Worm (Caenorhabditis elegans): ENCODE data around the gene parg-1.

Gene parg-1

ce11 chrIV:8757729-8758128, 11.7 kb downstream of the parg-1 start:
- no peak for TF ChIP-seq ets-7 (tag; optimal IDR thresholded peaks at IDR 0.05)
- no peak for TF ChIP-seq aly-1 (tag; optimal IDR thresholded peaks at IDR 0.05)
- no peak for TF ChIP-seq tra-4 (tag; optimal IDR thresholded peaks at IDR 0.05)
- TF ChIP-seq sea-1 (GFP tag; conservative IDR thresholded peaks at IDR 0.05), result no peak
- TF ChIP-seq hmg-4 (GFP tag; optimal IDR thresholded peaks at IDR 0.05), result no peak
- no peak for TF ChIP-seq F13C5.2 (tag; optimal IDR thresholded peaks at IDR 0.05)
- no peak for TF ChIP-seq pes-1 (GFP tag; IDR thresholded peaks at IDR 0.05)
- no peak for TF ChIP-seq hmbx-1 (tag; optimal IDR thresholded peaks at IDR 0.05)
- no peak for TF ChIP-seq tbx-37 (GFP tag; conservative IDR thresholded peaks at IDR 0.05)
- no peak for TF ChIP-seq B0310.2 (tag; optimal IDR thresholded peaks at IDR 0.05)
- TF ChIP-seq tbx-11 (GFP tag; IDR thresholded peaks at IDR 0.05), result no peak
- no peak for TF ChIP-seq ceh-13 (GFP tag; optimal IDR thresholded peaks at IDR 0.05)
- no peak for TF ChIP-seq flt-1 (GFP tag; IDR thresholded peaks at IDR 0.05)
- TF ChIP-seq scrt-1 (GFP tag; IDR thresholded peaks at IDR 0.05), result no peak
- TF ChIP-seq ama-1 (optimal IDR thresholded peaks at IDR 0.05), result no peak
- no peak for TF ChIP-seq hnd-1 (tag; optimal IDR thresholded peaks at IDR 0.05)
- no peak for TF ChIP-seq ceh-36 (tag; optimal IDR thresholded peaks at IDR 0.05)

DNA sequence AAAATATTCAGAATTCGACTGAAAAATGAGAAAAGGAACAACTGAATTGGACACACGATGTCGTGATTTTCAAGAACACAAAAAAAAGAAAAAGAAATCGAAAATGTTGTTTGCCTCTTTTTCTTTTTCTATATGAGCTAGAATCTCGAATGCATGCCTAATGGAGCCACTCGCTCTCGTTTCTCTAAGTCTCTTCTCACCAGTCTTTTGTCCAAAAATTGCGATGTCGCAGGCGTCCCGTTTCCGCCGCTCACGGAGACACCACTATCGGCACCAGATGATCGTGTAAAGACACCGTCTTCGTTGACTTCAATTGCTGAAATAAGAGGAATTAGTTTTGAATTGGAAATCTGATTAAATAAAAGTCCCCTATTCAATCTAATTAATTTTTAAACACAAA, 12.6 kb downstream of the parg-1 start:
- TF ChIP-seq ceh-36 (tag; optimal IDR thresholded peaks at IDR 0.05) (no peak), aly-1 (tag; optimal IDR thresholded peaks at IDR 0.05) (no peak), ama-1 (optimal IDR thresholded peaks at IDR 0.05) (no peak), sea-1 (GFP tag; conservative IDR thresholded peaks at IDR 0.05) (no peak), tbx-37 (GFP tag; conservative IDR thresholded peaks at IDR 0.05) (no peak), tbx-11 (GFP tag; IDR thresholded peaks at IDR 0.05) (no peak), scrt-1 (GFP tag; IDR thresholded peaks at IDR 0.05) (no peak), ceh-13 (GFP tag; optimal IDR thresholded peaks at IDR 0.05) (no peak), F13C5.2 (tag; optimal IDR thresholded peaks at IDR 0.05) (no peak), B0310.2 (tag; optimal IDR thresholded peaks at IDR 0.05) (no peak), flt-1 (GFP tag; IDR thresholded peaks at IDR 0.05) (no peak), ets-7 (tag; optimal IDR thresholded peaks at IDR 0.05) (no peak), pes-1 (GFP tag; IDR thresholded peaks at IDR 0.05) (no peak)

- TF ChIP-seq flt-1 (GFP tag; IDR thresholded peaks at IDR 0.05), result no peak
- no peak for TF ChIP-seq hnd-1 (tag; optimal IDR thresholded peaks at IDR 0.05)
- no peak for TF ChIP-seq pes-1 (GFP tag; IDR thresholded peaks at IDR 0.05)
- TF ChIP-seq sea-1 (GFP tag; conservative IDR thresholded peaks at IDR 0.05), result no peak
- TF ChIP-seq B0310.2 (tag; optimal IDR thresholded peaks at IDR 0.05), result no peak
- TF ChIP-seq aly-1 (tag; optimal IDR thresholded peaks at IDR 0.05), result no peak
- TF ChIP-seq ama-1 (optimal IDR thresholded peaks at IDR 0.05), result no peak
- TF ChIP-seq hmg-4 (GFP tag; optimal IDR thresholded peaks at IDR 0.05), result no peak
- TF ChIP-seq ceh-13 (GFP tag; optimal IDR thresholded peaks at IDR 0.05), result no peak
- TF ChIP-seq ets-7 (tag; optimal IDR thresholded peaks at IDR 0.05), result no peak
- no peak for TF ChIP-seq tbx-11 (GFP tag; IDR thresholded peaks at IDR 0.05)
- no peak for TF ChIP-seq tra-4 (tag; optimal IDR thresholded peaks at IDR 0.05)
- no peak for TF ChIP-seq F13C5.2 (tag; optimal IDR thresholded peaks at IDR 0.05)
- TF ChIP-seq hmbx-1 (tag; optimal IDR thresholded peaks at IDR 0.05), result no peak
- TF ChIP-seq tbx-37 (GFP tag; conservative IDR thresholded peaks at IDR 0.05), result no peak
- no peak for TF ChIP-seq scrt-1 (GFP tag; IDR thresholded peaks at IDR 0.05)
- no peak for TF ChIP-seq ceh-36 (tag; optimal IDR thresholded peaks at IDR 0.05)
Measured at ce11 chrIV:8761896-8762295, 15.8 kb downstream of the parg-1 start, which contains the start of the genes F20C5.11 and klp-11. TSS of gene F20C5.11 (minus strand) at chrIV:8761996. TSS of gene klp-11 (minus strand) at chrIV:8762066.

DNA sequence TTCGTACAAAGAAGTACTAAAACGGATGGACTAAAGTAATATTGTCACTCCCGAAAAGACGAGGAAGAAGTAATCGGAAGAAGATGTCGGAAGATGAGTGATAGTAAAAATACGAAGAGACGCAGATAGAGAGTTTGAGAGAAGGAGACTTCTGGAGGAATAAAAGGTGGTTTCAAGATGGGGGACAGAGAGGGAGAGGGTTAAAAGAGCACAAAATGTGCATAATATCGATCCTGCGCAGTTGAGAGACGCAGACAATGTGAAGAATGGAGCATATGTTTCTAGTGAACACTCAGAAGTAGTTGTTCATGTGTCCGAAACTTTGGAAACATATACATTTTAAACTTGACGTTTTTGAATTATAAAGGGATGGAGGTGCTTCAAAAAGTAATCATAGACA, 16.4 kb downstream of the parg-1 start:
- TF ChIP-seq tbx-37 (GFP tag; conservative IDR thresholded peaks at IDR 0.05), result no peak
- peak; percentile 9 for TF ChIP-seq F13C5.2 (tag; optimal IDR thresholded peaks at IDR 0.05)

DNA sequence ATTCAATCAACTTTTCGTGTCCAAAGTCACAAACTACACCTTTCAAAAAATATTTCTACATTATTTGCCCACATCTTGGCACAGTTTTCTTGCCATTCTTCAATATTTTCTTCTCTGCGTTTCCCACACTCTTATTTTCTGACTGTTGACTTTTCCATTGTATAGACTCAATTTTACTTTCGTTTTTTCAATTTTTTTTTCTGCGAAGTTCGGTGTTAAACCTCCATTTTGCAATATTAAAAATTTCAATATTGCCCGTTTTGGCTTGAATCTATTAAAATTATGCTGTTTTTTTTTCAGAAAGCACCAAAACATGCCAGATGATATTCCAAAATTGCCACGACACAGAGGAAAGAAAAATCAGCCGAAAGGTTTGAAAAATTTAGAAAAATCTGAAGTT, 18.5 kb downstream of the parg-1 start, which contains the start of gene cdc-50.B:
Gene cdc-50.B (plus strand): TSS at position 301 of the 400 bp plus-strand sequence.
- no peak for TF ChIP-seq tra-4 (tag; optimal IDR thresholded peaks at IDR 0.05)
- TF ChIP-seq pes-1 (GFP tag; IDR thresholded peaks at IDR 0.05), result no peak
- TF ChIP-seq B0310.2 (tag; optimal IDR thresholded peaks at IDR 0.05), result no peak
- no peak for TF ChIP-seq ceh-36 (tag; optimal IDR thresholded peaks at IDR 0.05)
- TF ChIP-seq tbx-11 (GFP tag; IDR thresholded peaks at IDR 0.05), result no peak
- TF ChIP-seq aly-1 (tag; optimal IDR thresholded peaks at IDR 0.05), result no peak
- no peak for TF ChIP-seq hmbx-1 (tag; optimal IDR thresholded peaks at IDR 0.05)
- no peak for TF ChIP-seq scrt-1 (GFP tag; IDR thresholded peaks at IDR 0.05)
- TF ChIP-seq hmg-4 (GFP tag; optimal IDR thresholded peaks at IDR 0.05), result no peak
- TF ChIP-seq hnd-1 (tag; optimal IDR thresholded peaks at IDR 0.05), result no peak
- no peak for TF ChIP-seq ama-1 (optimal IDR thresholded peaks at IDR 0.05)
- TF ChIP-seq tbx-37 (GFP tag; conservative IDR thresholded peaks at IDR 0.05), result no peak
- TF ChIP-seq ceh-13 (GFP tag; optimal IDR thresholded peaks at IDR 0.05), result no peak
- no peak for TF ChIP-seq ets-7 (tag; optimal IDR thresholded peaks at IDR 0.05)
- no peak for TF ChIP-seq F13C5.2 (tag; optimal IDR thresholded peaks at IDR 0.05)
- TF ChIP-seq flt-1 (GFP tag; IDR thresholded peaks at IDR 0.05), result no peak
- no peak for TF ChIP-seq sea-1 (GFP tag; conservative IDR thresholded peaks at IDR 0.05)

DNA sequence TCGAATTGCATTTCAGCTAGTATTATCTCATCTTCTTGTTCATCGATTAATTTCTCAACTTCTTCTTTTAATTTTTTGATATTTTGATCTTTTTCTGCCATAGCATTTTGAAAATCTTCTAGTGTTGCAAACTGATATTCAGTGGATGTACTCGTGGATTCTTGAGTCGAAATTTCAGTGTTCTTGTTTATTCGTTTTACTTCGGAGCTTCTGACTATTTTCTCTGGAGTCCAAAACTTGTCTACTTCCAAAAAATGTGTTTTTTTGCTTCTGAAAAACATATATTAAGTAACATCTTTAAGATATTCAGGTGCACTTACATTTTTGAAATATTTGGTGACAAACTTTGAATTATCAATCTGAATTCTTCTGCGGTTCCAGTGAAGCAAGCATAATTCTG, 23.5 kb downstream of the parg-1 start, which contains the start of gene F20C5.5:
Gene F20C5.5 (minus strand): TSS at position 101 of the 400 bp plus-strand sequence.
- TF ChIP-seq B0310.2 (tag; optimal IDR thresholded peaks at IDR 0.05) (no peak), ama-1 (optimal IDR thresholded peaks at IDR 0.05) (no peak), pes-1 (GFP tag; IDR thresholded peaks at IDR 0.05) (no peak), scrt-1 (GFP tag; IDR thresholded peaks at IDR 0.05) (no peak), tbx-37 (GFP tag; conservative IDR thresholded peaks at IDR 0.05) (no peak), hmg-4 (GFP tag; optimal IDR thresholded peaks at IDR 0.05) (no peak), ceh-13 (GFP tag; optimal IDR thresholded peaks at IDR 0.05) (no peak), aly-1 (tag; optimal IDR thresholded peaks at IDR 0.05) (no peak), sea-1 (GFP tag; conservative IDR thresholded peaks at IDR 0.05) (no peak), F13C5.2 (tag; optimal IDR thresholded peaks at IDR 0.05) (no peak), tbx-11 (GFP tag; IDR thresholded peaks at IDR 0.05) (no peak), hnd-1 (tag; optimal IDR thresholded peaks at IDR 0.05) (no peak)

- no peak for TF ChIP-seq F13C5.2 (tag; optimal IDR thresholded peaks at IDR 0.05)
- no peak for TF ChIP-seq ceh-36 (tag; optimal IDR thresholded peaks at IDR 0.05)
- TF ChIP-seq ama-1 (optimal IDR thresholded peaks at IDR 0.05), result peak; percentile 93
Measured at ce11 chrIV:8772800-8773256, 26.8 kb downstream of the parg-1 start, which contains the start of gene F20C5.6. TSS of gene F20C5.6 (minus strand) at chrIV:8773206.

Data from whole organism, early embryonic.